Worm (Caenorhabditis elegans): Measurements from ENCODE around the gene F53F4.12.

F53F4.12 gene

ce11 chrV:13625517-13626097, at the start of gene F53F4.12, which contains the start of gene nduv-2:
TSS of gene F53F4.12 (plus strand) at chrV:13626047.
TSS of gene nduv-2 (minus strand) at chrV:13625567.
- TF ChIP-seq hmg-11 (tag; optimal IDR thresholded peaks at IDR 0.05), result peak; percentile 64
- TF ChIP-seq zag-1 (tag; optimal IDR thresholded peaks at IDR 0.05), result no peak
- peak; percentile 86 for TF ChIP-seq R02D3.7 (tag; optimal IDR thresholded peaks at IDR 0.05)
- TF ChIP-seq lin-15B (tag; optimal IDR thresholded peaks at IDR 0.05), result peak; percentile 89
- peak; percentile 13 for TF ChIP-seq snpc-4 (tag; optimal IDR thresholded peaks at IDR 0.05)
- peak; percentile 1 for TF ChIP-seq pqm-1 (tag; optimal IDR thresholded peaks at IDR 0.05)
- TF ChIP-seq unc-62 (GFP tag; optimal IDR thresholded peaks at IDR 0.05), result no peak
- no peak for TF ChIP-seq ama-1 (optimal IDR thresholded peaks at IDR 0.05)
- no peak for TF ChIP-seq pha-4 (tag; optimal IDR thresholded peaks at IDR 0.05)
- TF ChIP-seq fos-1 (tag; optimal IDR thresholded peaks at IDR 0.05), result no peak
- TF ChIP-seq nhr-25 (tag; optimal IDR thresholded peaks at IDR 0.05), result peak; percentile 10

DNA sequence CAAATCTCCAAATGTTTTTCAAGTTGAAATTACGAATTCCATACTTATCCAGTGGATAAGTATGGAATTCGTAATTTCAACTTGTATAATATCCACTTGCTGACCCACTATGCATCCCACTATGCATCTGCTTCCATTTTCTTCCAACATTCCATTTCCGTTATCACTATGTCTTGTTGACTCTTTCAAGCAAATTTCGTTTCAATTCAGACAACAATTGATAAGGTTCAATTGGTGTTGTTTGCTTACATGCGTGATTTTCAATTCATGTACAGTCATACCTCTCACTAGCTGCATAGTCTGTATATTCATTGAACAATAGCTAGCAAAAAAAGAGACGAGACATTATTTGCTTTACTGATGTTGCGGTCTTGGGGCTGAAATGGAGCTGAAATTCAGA, 49.0 kb upstream of the F53F4.12 start:
- TF ChIP-seq pha-4 (tag; optimal IDR thresholded peaks at IDR 0.05), result peak; percentile 86
- no peak for TF ChIP-seq aly-2 (tag; optimal IDR thresholded peaks at IDR 0.05)
- TF ChIP-seq tbx-2 (tag; optimal IDR thresholded peaks at IDR 0.05), result no peak
- peak; percentile 71 for TF ChIP-seq elt-2 (tag; optimal IDR thresholded peaks at IDR 0.05)
- TF ChIP-seq pqm-1 (tag; optimal IDR thresholded peaks at IDR 0.05), result peak; percentile 80
- TF ChIP-seq ceh-9 (tag; optimal IDR thresholded peaks at IDR 0.05), result no peak
- TF ChIP-seq nhr-11 (tag; optimal IDR thresholded peaks at IDR 0.05), result no peak
- no peak for TF ChIP-seq ceh-82 (tag; optimal IDR thresholded peaks at IDR 0.05)
- TF ChIP-seq nhr-67 (tag; optimal IDR thresholded peaks at IDR 0.05), result no peak

DNA sequence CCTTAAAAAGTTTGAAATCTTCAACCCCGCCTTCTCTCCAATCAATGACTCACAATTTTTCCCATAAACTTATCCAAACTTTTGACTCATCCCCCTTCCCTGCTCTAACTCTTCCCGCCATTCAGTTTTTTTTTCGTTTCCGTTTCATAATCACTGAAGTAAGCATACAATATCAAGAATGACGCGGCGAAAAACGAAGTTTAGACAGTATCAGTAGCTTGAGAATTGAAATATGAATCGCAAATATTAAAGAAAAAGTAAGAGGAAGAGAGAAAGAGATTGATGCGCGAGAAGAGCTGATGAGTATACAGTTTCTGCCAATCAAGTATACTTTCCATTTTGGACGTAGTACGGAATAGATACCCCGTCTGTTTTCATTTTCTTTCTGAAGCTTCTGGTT, 48.4 kb upstream of the F53F4.12 start:
- TF ChIP-seq nfya-1 (tag; optimal IDR thresholded peaks at IDR 0.05; ENCODE audit: insufficient read depth) (no peak), lin-15B (tag; optimal IDR thresholded peaks at IDR 0.05) (no peak), mml-1 (tag; optimal IDR thresholded peaks at IDR 0.05) (no peak), mdl-1 (tag; optimal IDR thresholded peaks at IDR 0.05) (no peak), nhr-76 (tag; optimal IDR thresholded peaks at IDR 0.05) (no peak)

ce11 chrV:13578637-13579036, 47.2 kb upstream of the F53F4.12 start, which contains the start of gene C50B8.6:
TSS of gene C50B8.6 (plus strand) at chrV:13578972.
- TF ChIP-seq unc-39 (tag; optimal IDR thresholded peaks at IDR 0.05) (no peak), skn-1 (tag; optimal IDR thresholded peaks at IDR 0.05) (no peak), nfya-1 (tag; optimal IDR thresholded peaks at IDR 0.05; ENCODE audit: insufficient read depth) (no peak), elt-2 (tag; optimal IDR thresholded peaks at IDR 0.05) (peak; percentile 67), pha-4 (tag; optimal IDR thresholded peaks at IDR 0.05) (peak; percentile 52)

ce11 chrV:13580696-13581095, 45.2 kb upstream of the F53F4.12 start, which contains the start of gene C50B8.5:
TSS of gene C50B8.5 (plus strand) at chrV:13580968.
- TF ChIP-seq mdl-1 (tag; optimal IDR thresholded peaks at IDR 0.05) (no peak), nfya-1 (tag; optimal IDR thresholded peaks at IDR 0.05; ENCODE audit: insufficient read depth) (no peak), pha-4 (tag; optimal IDR thresholded peaks at IDR 0.05) (peak; percentile 67), nhr-237 (tag; optimal IDR thresholded peaks at IDR 0.05) (no peak), elt-2 (tag; optimal IDR thresholded peaks at IDR 0.05) (peak; percentile 56), nhr-76 (tag; optimal IDR thresholded peaks at IDR 0.05) (no peak), daf-12 (tag; optimal IDR thresholded peaks at IDR 0.05) (no peak), lsy-12 (tag; optimal IDR thresholded peaks at IDR 0.05) (no peak), pqm-1 (tag; optimal IDR thresholded peaks at IDR 0.05) (peak; percentile 72), ztf-4 (tag; optimal IDR thresholded peaks at IDR 0.05) (no peak), nhr-43 (tag; optimal IDR thresholded peaks at IDR 0.05; ENCODE audit: poor library complexity, severe bottlenecking) (no peak)

ce11 chrV:13584484-13584883, 41.4 kb upstream of the F53F4.12 start, which contains the start of gene F53F4.1:
TSS of gene F53F4.1 (plus strand) at chrV:13584784.
- TF ChIP-seq fkh-2 (tag; optimal IDR thresholded peaks at IDR 0.05) (no peak), nhr-25 (tag; optimal IDR thresholded peaks at IDR 0.05) (no peak), hmg-11 (tag; optimal IDR thresholded peaks at IDR 0.05) (no peak), sea-2 (GFP tag; optimal IDR thresholded peaks at IDR 0.05) (no peak), ZK546.5 (tag; optimal IDR thresholded peaks at IDR 0.05) (no peak), ceh-9 (tag; optimal IDR thresholded peaks at IDR 0.05) (no peak), daf-12 (tag; optimal IDR thresholded peaks at IDR 0.05) (no peak), nhr-76 (tag; optimal IDR thresholded peaks at IDR 0.05) (no peak)

All from whole organism, L3 larva.